Worm (Caenorhabditis elegans) whole organism, L4 larva: ENCODE data around the gene F59E11.7.

Experiments
- F37D6.2 ChIP-seq: sonication (generic microtip); optimal IDR thresholded peaks from 2 replicates; lab custom pipeline; 2016; ENCODE audit warnings: mild to moderate bottlenecking, missing genetic modification characterization, missing compliant biosample characterization
- F44E2.7 ChIP-seq: fragments of 200-800 bp; sonication (Bioruptor generic); IDR thresholded peaks from 2 replicates; pipeline ENCODE4 v2.1.2; 2022; ENCODE audit warnings: missing genetic modification characterization, missing compliant biosample characterization
- R02D3.7 ChIP-seq: fragments of 150-350 bp; sonication (generic microtip); optimal IDR thresholded peaks from 3 replicates; lab custom pipeline; 2014; ENCODE audit warnings: missing biosample characterization, missing genetic modification characterization
- Y48G9A.11 ChIP-seq: fragments of 200-800 bp; sonication (Bioruptor generic); IDR thresholded peaks from 2 replicates; pipeline ENCODE4 v1.3.6; 2022; ENCODE audit warnings: missing genetic modification reagents, missing genetic modification characterization, missing compliant biosample characterization
- ZK546.5 ChIP-seq, 2 experiments: sonication (generic microtip); optimal IDR thresholded peaks; 2 replicates each; lab custom pipeline; 2017; ENCODE audit warnings: missing biosample characterization in 2 of 2, missing genetic modification characterization in 2 of 2
- aha-1 ChIP-seq: fragments of 150-350 bp; peaks from one replicate; lab custom pipeline; 2014; ENCODE audit warnings: missing biosample characterization, missing genetic modification characterization
- ceh-32 ChIP-seq: sonication (generic microtip); optimal IDR thresholded peaks from 2 replicates; lab custom pipeline; 2016; ENCODE audit warnings: mild to moderate bottlenecking, missing genetic modification characterization, missing compliant biosample characterization; ENCODE audit not compliant: poor library complexity
- ceh-82 ChIP-seq: sonication (generic microtip); optimal IDR thresholded peaks from 2 replicates; lab custom pipeline; 2017; ENCODE audit warnings: missing biosample characterization, missing genetic modification characterization
- cey-2 ChIP-seq: sonication (generic microtip); optimal IDR thresholded peaks from 3 replicates; lab custom pipeline; 2017; ENCODE audit warnings: missing genetic modification characterization, mild to moderate bottlenecking, missing compliant biosample characterization, antibody characterized with exemption, borderline replicate concordance; ENCODE audit not compliant: insufficient read depth
- daf-16 ChIP-seq, 3 experiments: sonication (generic microtip); optimal IDR thresholded peaks; 2 replicates each; lab custom pipeline; 2016 to 2017; ENCODE audit warnings: missing genetic modification characterization in 3 of 3, missing genetic modification reagents in 3 of 3, mild to moderate bottlenecking in 2 of 3, missing compliant biosample characterization in 2 of 3, missing biosample characterization in 1 of 3, moderate library complexity in 1 of 3
- dmd-8 ChIP-seq: fragments of 200-800 bp; sonication (Bioruptor generic); IDR thresholded peaks from 2 replicates; pipeline ENCODE4 v1.3.6; 2022; ENCODE audit warnings: missing genetic modification characterization, missing compliant biosample characterization
- fkh-10 ChIP-seq: fragments of 150-350 bp; optimal IDR thresholded peaks from 2 replicates; lab custom pipeline; 2014; ENCODE audit warnings: missing biosample characterization, missing genetic modification reagents, missing genetic modification characterization
- lim-7 ChIP-seq: fragments of 200-800 bp; sonication (Bioruptor generic); IDR thresholded peaks from 2 replicates; pipeline ENCODE4 v1.3.6; 2022; ENCODE audit warnings: missing genetic modification characterization, missing compliant biosample characterization
- lsy-2 ChIP-seq, 2 experiments: fragments of 150-350 bp in 1 of 2; sonication (generic microtip) in 1 of 2; optimal IDR thresholded peaks; 2 replicates each; lab custom pipeline; 2014 to 2017; ENCODE audit warnings: missing biosample characterization in 2 of 2, missing genetic modification characterization in 2 of 2
- nhr-111 ChIP-seq: fragments of 200-800 bp; sonication (Bioruptor generic); optimal IDR thresholded peaks from 2 replicates; lab custom pipeline; 2018; ENCODE audit warnings: mild to moderate bottlenecking, missing genetic modification characterization, missing compliant biosample characterization
- nhr-41 ChIP-seq: fragments of 200-800 bp; sonication (Bioruptor generic); IDR thresholded peaks from 2 replicates; pipeline ENCODE4 v1.3.6; 2022; ENCODE audit warnings: missing genetic modification reagents, missing genetic modification characterization, missing compliant biosample characterization
- nhr-6 ChIP-seq: fragments of 150-350 bp; optimal IDR thresholded peaks from 2 replicates; lab custom pipeline; 2014; ENCODE audit warnings: missing biosample characterization, missing genetic modification characterization
- nhr-77 ChIP-seq: fragments of 150-350 bp; optimal IDR thresholded peaks from 2 replicates; lab custom pipeline; 2014; ENCODE audit warnings: missing biosample characterization, missing genetic modification characterization
- pha-4 ChIP-seq, 2 experiments: fragments of 150-350 bp in 1 of 2; fragments of 200-800 bp in 1 of 2; sonication (Bioruptor generic) in 1 of 2; IDR thresholded peaks in 1 of 2; optimal IDR thresholded peaks in 1 of 2; 2 replicates each; pipeline versions ENCODE4 v1.3.6 to Lab custom; 2014 to 2022; ENCODE audit warnings: missing genetic modification characterization in 2 of 2, missing genetic modification reagents in 2 of 2, missing biosample characterization in 1 of 2, missing compliant biosample characterization in 1 of 2
- skn-1 ChIP-seq: fragments of 150-350 bp; optimal IDR thresholded peaks from 2 replicates; lab custom pipeline; 2014; ENCODE audit warnings: missing biosample characterization, missing genetic modification characterization
- unc-130 ChIP-seq: sonication (generic microtip); optimal IDR thresholded peaks from 2 replicates; lab custom pipeline; 2016; ENCODE audit warnings: missing genetic modification reagents, missing genetic modification characterization, missing compliant biosample characterization
- unc-62 ChIP-seq, 3 experiments: fragments of 150-350 bp in 1 of 3; sonication (generic microtip); optimal IDR thresholded peaks in 2 of 3; peaks in 1 of 3; 1 replicate in 1 of 3; 2 replicates in 2 of 3; lab custom pipeline; 2014 to 2017; ENCODE audit warnings: missing biosample characterization in 3 of 3, missing genetic modification characterization in 3 of 3, missing genetic modification reagents in 3 of 3, missing genotype in 1 of 3
- ztf-11 ChIP-seq: fragments of 150-350 bp; optimal IDR thresholded peaks from 2 replicates; lab custom pipeline; 2014; ENCODE audit warnings: missing biosample characterization, missing genetic modification characterization

F59E11.7 gene

ce11 chrV:9030248-9030647 lies 40.2 kb downstream of the F59E11.7 start, which contains the start of gene C25E10.5 (continued):
- TF ChIP-seq lim-7 (GFP tag; lab: Robert Waterston, UW) = no peak
- no peak for TF ChIP-seq nhr-77 (tag; lab: Kevin White, UChicago)

- TF ChIP-seq dmd-8 = no peak
- peak; percentile 37 for TF ChIP-seq aha-1 (tag; lab: Kevin White, UChicago)
- TF ChIP-seq, all 104 proteins: peak for 1
These were observed 43.2 kb downstream of the F59E11.7 start, which contains the start of gene C25E10.4 for ce11 chrV:9033267-9033666. TSS of gene C25E10.4 (plus strand) at chrV:9033567.

- TF ChIP-seq aha-1 (tag; lab: Kevin White, UChicago) (peak; percentile 31), ztf-11 (no peak), ceh-82 (no peak)
- TF ChIP-seq, all 104 proteins: peak for 1
These were observed 45.6 kb downstream of the F59E11.7 start, which contains the start of gene srsx-34 for ce11 chrV:9035685-9036084. TSS of gene srsx-34 (plus strand) at chrV:9035985.

DNA sequence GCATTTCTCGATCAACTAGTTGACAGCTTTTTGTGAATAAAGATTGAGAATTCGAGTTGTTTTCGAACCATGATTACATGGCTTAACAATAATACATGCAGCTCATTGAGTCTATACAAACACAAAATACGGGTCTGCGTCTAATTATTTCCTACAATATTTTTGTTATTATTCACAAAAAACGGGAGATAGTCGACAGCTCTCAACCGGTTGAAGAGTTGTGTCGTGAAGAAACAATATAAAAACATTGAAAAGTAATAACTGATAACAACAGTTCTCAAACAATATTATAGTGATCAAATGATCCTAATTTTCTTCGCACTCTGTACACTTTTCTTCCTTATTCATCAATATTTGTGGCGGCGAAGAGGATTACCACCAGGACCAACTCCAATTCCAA lies 51.0 kb downstream of the F59E11.7 start, which contains the start of gene cyp-33B1:
Gene cyp-33B1, plus strand, starts transcription at position 301 of the 400 bp plus-strand sequence.
- TF ChIP-seq R02D3.7 (tag; lab: Kevin White, UChicago) (no peak), nhr-111 (GFP tag; lab: Kevin White, UChicago) (no peak), aha-1 (tag; lab: Kevin White, UChicago) (no peak), ztf-11 (no peak), pha-4 (GFP tag; IDR thresholded peaks at IDR 0.05; lab: Robert Waterston, UW) (no peak), pha-4 (tag; optimal IDR thresholded peaks at IDR 0.05; lab: Kevin White, UChicago) (no peak), lsy-2 (tag; optimal IDR thresholded peaks at IDR 0.05; lab: Kevin White, UChicago) (no peak), F44E2.7 (GFP tag; lab: Robert Waterston, UW) (no peak), cey-2 (tag; lab: Kevin White, UChicago) (no peak), ceh-32 (tag; lab: Kevin White, UChicago) (no peak), ZK546.5 (tag; optimal IDR thresholded peaks at IDR 0.05; lab: Kevin White, UChicago) (no peak), skn-1 (no peak), nhr-41 (GFP tag; lab: Robert Waterston, UW) (no peak), Y48G9A.11 (GFP tag; lab: Robert Waterston, UW) (no peak), fkh-10 (no peak), nhr-6 (tag; lab: Kevin White, UChicago) (no peak), daf-16 (GFP tag; optimal IDR thresholded peaks at IDR 0.05; lab: Kevin White, UChicago) (no peak), daf-16 (tag; optimal IDR thresholded peaks at IDR 0.05; lab: Kevin White, UChicago) (no peak), unc-130 (GFP tag; lab: Kevin White, UChicago) (no peak), F37D6.2 (no peak), unc-62 (GFP tag; optimal IDR thresholded peaks at IDR 0.05 in 1 of 2; lab: Kevin White, UChicago) (no peak), unc-62 (tag; optimal IDR thresholded peaks at IDR 0.05; lab: Kevin White, UChicago) (no peak)
